Worm (Caenorhabditis elegans) whole organism, L3 larva: ENCODE results near the gene ZK1248.17.
"Not testable (repeated sequence)": the region's sequence is repeated elsewhere in the genome, so short reads cannot be mapped to it uniquely, and the experiment has no call there.

Experiments used
- egl-27 ChIP-seq: sonication (generic microtip); optimal IDR thresholded peaks from 4 replicates; lab custom pipeline; 2017; ENCODE audit warnings: missing biosample characterization, missing genetic modification reagents, missing genetic modification characterization
- mdl-1 ChIP-seq: fragments of 150-350 bp; optimal IDR thresholded peaks from 2 replicates; lab custom pipeline; 2014; ENCODE audit warnings: missing biosample characterization, missing genetic modification characterization
- nhr-28 ChIP-seq: fragments of 150-350 bp; optimal IDR thresholded peaks from 2 replicates; lab custom pipeline; 2014; ENCODE audit warnings: missing biosample characterization, missing genetic modification characterization
- nhr-77 ChIP-seq: fragments of 150-350 bp; optimal IDR thresholded peaks from 2 replicates; lab custom pipeline; 2014; ENCODE audit warnings: missing biosample characterization, missing genetic modification characterization

ce11 chrII:5876511-5876910 lies 31.2 kb upstream of the ZK1248.17 start, which contains the start of gene F55C12.2:
- TF ChIP-seq egl-27, nhr-28, nhr-77, mdl-1 (tag; lab: Kevin White, UChicago): not testable (repeated sequence)
